Fruit fly (Drosophila melanogaster) whole organism, embryonic: Measurements from ENCODE around the gene g.

Source experiments
- Ada2b ChIP-seq: fragments of 200-800 bp; sonication (Bioruptor generic); IDR thresholded peaks from 2 replicates; pipeline ENCODE4 v1.3.6; 2022; ENCODE audit warnings: missing biosample characterization, missing genetic modification characterization
- Bgb ChIP-seq: fragments of 200-800 bp; sonication (Bioruptor generic); IDR thresholded peaks from 2 replicates; pipeline ENCODE4 v1.3.6; 2022; ENCODE audit warnings: missing biosample characterization, missing genetic modification characterization; ENCODE audit not compliant: partially characterized antibody
- Bteb2 ChIP-seq: fragments of 200-800 bp; sonication (Bioruptor generic); optimal IDR thresholded peaks from 2 replicates; lab custom pipeline; 2016; ENCODE audit warnings: missing biosample characterization, missing genetic modification characterization
- CG13123 ChIP-seq: fragments of 200-800 bp; sonication (Bioruptor generic); optimal IDR thresholded peaks from 2 replicates; lab custom pipeline; 2016; ENCODE audit warnings: missing biosample characterization, missing genetic modification characterization
- CG13424 ChIP-seq: fragments of 200-800 bp; sonication (Bioruptor generic); optimal IDR thresholded peaks from 2 replicates; lab custom pipeline; 2019; ENCODE audit warnings: missing biosample characterization, mild to moderate bottlenecking, missing genetic modification characterization, moderate library complexity
- CG1602 ChIP-seq: fragments of 200-800 bp; sonication (Bioruptor generic); optimal IDR thresholded peaks from 3 replicates; lab custom pipeline; 2016; ENCODE audit warnings: missing biosample characterization, missing genetic modification characterization
- CG17186 ChIP-seq: fragments of 200-800 bp; sonication (Bioruptor generic); optimal IDR thresholded peaks from 3 replicates; lab custom pipeline; 2017; ENCODE audit warnings: missing biosample characterization, missing genetic modification reagents, missing genetic modification characterization
- CG17568 ChIP-seq: fragments of 200-800 bp; sonication (Bioruptor generic); optimal IDR thresholded peaks from 2 replicates; lab custom pipeline; 2018; ENCODE audit warnings: missing biosample characterization, mild to moderate bottlenecking, missing genetic modification characterization, moderate library complexity
- CG18599 ChIP-seq: fragments of 200-800 bp; sonication (Bioruptor generic); optimal IDR thresholded peaks from 3 replicates; lab custom pipeline; 2017; ENCODE audit warnings: missing biosample characterization, missing genetic modification characterization, mild to moderate bottlenecking, moderate library complexity, missing genetic modification reagents
- CG18619 ChIP-seq: fragments of 200-800 bp; sonication (Bioruptor generic); optimal IDR thresholded peaks from 3 replicates; lab custom pipeline; 2017; ENCODE audit warnings: missing biosample characterization, mild to moderate bottlenecking, missing genetic modification characterization
- CG2875 ChIP-seq: fragments of 200-800 bp; sonication (Bioruptor generic); optimal IDR thresholded peaks from 2 replicates; lab custom pipeline; 2017; ENCODE audit warnings: missing biosample characterization, mild to moderate bottlenecking, missing genetic modification characterization, missing genetic modification reagents
- CG30020 ChIP-seq: fragments of 200-800 bp; optimal IDR thresholded peaks from 2 replicates; lab custom pipeline; 2019; ENCODE audit warnings: missing biosample characterization, mild to moderate bottlenecking, missing genetic modification characterization, moderate library complexity
- CG30431 ChIP-seq: fragments of 200-800 bp; sonication (Bioruptor generic); optimal IDR thresholded peaks from 2 replicates; lab custom pipeline; 2017; ENCODE audit warnings: missing biosample characterization, missing genetic modification characterization
- CG3163 ChIP-seq: fragments of 200-800 bp; sonication (Bioruptor generic); optimal IDR thresholded peaks from 3 replicates; lab custom pipeline; 2016; ENCODE audit warnings: missing biosample characterization, missing genetic modification characterization
- CG33213 ChIP-seq: fragments of 200-800 bp; sonication (Bioruptor generic); optimal IDR thresholded peaks from 3 replicates; lab custom pipeline; 2016; ENCODE audit warnings: missing biosample characterization, missing genetic modification characterization
- CG3726 ChIP-seq: fragments of 200-800 bp; sonication (Bioruptor generic); IDR thresholded peaks from 3 replicates; pipeline ENCODE4, ENCODE4 v1.3.6; 2022; ENCODE audit warnings: missing biosample characterization, missing genetic modification characterization
- CG4424 ChIP-seq: fragments of 200-800 bp; sonication (Bioruptor generic); optimal IDR thresholded peaks from 3 replicates; lab custom pipeline; 2016; ENCODE audit warnings: missing biosample characterization, missing genetic modification characterization
- CG5245 ChIP-seq: fragments of 200-800 bp; sonication (Bioruptor generic); optimal IDR thresholded peaks from 3 replicates; lab custom pipeline; 2016; ENCODE audit warnings: missing biosample characterization, missing genetic modification characterization
- CG8478 ChIP-seq: fragments of >200 bp; optimal IDR thresholded peaks from 2 replicates; lab custom pipeline; 2018
- CG8944 ChIP-seq: fragments of 200-800 bp; sonication (Bioruptor generic); optimal IDR thresholded peaks from 3 replicates; lab custom pipeline; 2016; ENCODE audit warnings: missing biosample characterization, missing genetic modification characterization
- Dip2 ChIP-seq: fragments of 200-800 bp; sonication (Bioruptor generic); IDR thresholded peaks from 2 replicates; pipeline ENCODE4 v1.3.6; 2022; ENCODE audit warnings: missing biosample characterization, missing genetic modification characterization
- Doc3 ChIP-seq: fragments of 200-800 bp; sonication (Bioruptor generic); IDR thresholded peaks from 3 replicates; pipeline ENCODE4 v1.3.6; 2022; ENCODE audit warnings: missing biosample characterization, missing genetic modification characterization; ENCODE audit not compliant: partially characterized antibody
- E2f2 ChIP-seq: fragments of 200-800 bp; sonication (Bioruptor generic); IDR thresholded peaks from 2 replicates; pipeline ENCODE4 v1.3.6; 2022; ENCODE audit warnings: missing biosample characterization, missing genetic modification characterization
- Elba2 ChIP-seq: fragments of 200-800 bp; sonication (Bioruptor generic); optimal IDR thresholded peaks from 3 replicates; lab custom pipeline; 2016; ENCODE audit warnings: missing biosample characterization, missing genetic modification characterization
- HmgZ ChIP-seq: fragments of 200-800 bp; sonication (Bioruptor generic); optimal IDR thresholded peaks from 2 replicates; lab custom pipeline; 2018; ENCODE audit warnings: missing biosample characterization, mild to moderate bottlenecking, missing genetic modification characterization
- Hr51 ChIP-seq, 2 experiments: fragments of 200-800 bp; sonication (Bioruptor generic); optimal IDR thresholded peaks; 2 replicates in 1 of 2; 3 replicates in 1 of 2; lab custom pipeline; 2016 to 2018; ENCODE audit warnings: missing biosample characterization in 2 of 2, missing genetic modification characterization in 2 of 2, mild to moderate bottlenecking in 1 of 2, moderate library complexity in 1 of 2
- Lim3 ChIP-seq: fragments of 200-800 bp; sonication (Bioruptor generic); IDR thresholded peaks from 2 replicates; pipeline ENCODE4 v1.3.6; 2022; ENCODE audit warnings: missing biosample characterization, missing genetic modification characterization
- Mrtf ChIP-seq: fragments of 200-800 bp; sonication (Bioruptor generic); IDR thresholded peaks from 3 replicates; pipeline ENCODE4 v1.3.6; 2022; ENCODE audit warnings: missing biosample characterization, missing genetic modification characterization
- Ptx1 ChIP-seq: fragments of 200-800 bp; sonication (Bioruptor generic); IDR thresholded peaks from 2 replicates; pipeline ENCODE4 v1.3.6; 2022; ENCODE audit warnings: missing biosample characterization, missing genetic modification characterization
- Sin3A ChIP-seq: fragments of >200 bp; optimal IDR thresholded peaks from 2 replicates; lab custom pipeline; 2018
- bab2 ChIP-seq: fragments of 200-800 bp; sonication (Bioruptor generic); optimal IDR thresholded peaks from 2 replicates; lab custom pipeline; 2016; ENCODE audit warnings: missing biosample characterization, missing genetic modification characterization
- cg ChIP-seq: fragments of 200-800 bp; sonication (Bioruptor generic); optimal IDR thresholded peaks from 3 replicates; lab custom pipeline; 2019; ENCODE audit warnings: missing biosample characterization, mild to moderate bottlenecking, missing genetic modification characterization, moderate library complexity
- dm ChIP-seq: fragments of 200-800 bp; sonication (Bioruptor generic); optimal IDR thresholded peaks from 3 replicates; lab custom pipeline; 2016; ENCODE audit warnings: missing biosample characterization, missing genetic modification characterization
- dmrt11E ChIP-seq: fragments of 200-800 bp; sonication (Bioruptor generic); optimal IDR thresholded peaks from 3 replicates; lab custom pipeline; 2018; ENCODE audit warnings: missing biosample characterization, mild to moderate bottlenecking, missing genetic modification characterization, moderate library complexity
- exex ChIP-seq: fragments of 200-800 bp; sonication (Bioruptor generic); optimal IDR thresholded peaks from 4 replicates; lab custom pipeline; 2018; ENCODE audit warnings: missing biosample characterization, mild to moderate bottlenecking, missing genetic modification characterization, moderate library complexity
- ftz-f1 ChIP-seq: fragments of 200-800 bp; sonication (Bioruptor generic); optimal IDR thresholded peaks from 2 replicates; lab custom pipeline; 2016; ENCODE audit warnings: missing biosample characterization, missing genetic modification characterization
- gem ChIP-seq: fragments of 200-800 bp; sonication (Bioruptor generic); optimal IDR thresholded peaks from 2 replicates; lab custom pipeline; 2019; ENCODE audit warnings: missing biosample characterization, mild to moderate bottlenecking, missing genetic modification characterization, moderate library complexity
- gfzf ChIP-seq: fragments of 200-800 bp; sonication (Bioruptor generic); optimal IDR thresholded peaks from 2 replicates; lab custom pipeline; 2016; ENCODE audit warnings: missing biosample characterization, mild to moderate bottlenecking, missing genetic modification characterization, moderate library complexity
- gro ChIP-seq: fragments of 200-800 bp; sonication (Bioruptor generic); optimal IDR thresholded peaks from 2 replicates; lab custom pipeline; 2016; ENCODE audit warnings: missing biosample characterization, missing genetic modification characterization
- gsb ChIP-seq: fragments of 200-800 bp; sonication (Bioruptor generic); IDR thresholded peaks from 2 replicates; pipeline ENCODE4 v1.3.6; 2022; ENCODE audit warnings: missing biosample characterization, missing genetic modification characterization
- gsb-n ChIP-seq: fragments of 200-800 bp; sonication (Bioruptor generic); optimal IDR thresholded peaks from 3 replicates; lab custom pipeline; 2018; ENCODE audit warnings: missing biosample characterization, mild to moderate bottlenecking, missing genetic modification characterization
- insv ChIP-seq, 2 experiments: fragments of 200-800 bp; sonication (Bioruptor generic); optimal IDR thresholded peaks; 3 replicates each; lab custom pipeline; 2016 to 2018; ENCODE audit warnings: missing biosample characterization in 2 of 2, missing genetic modification characterization in 2 of 2
- luna ChIP-seq: fragments of 200-800 bp; sonication (Bioruptor generic); optimal IDR thresholded peaks from 2 replicates; lab custom pipeline; 2016; ENCODE audit warnings: missing biosample characterization, missing genetic modification characterization
- nerfin-1 ChIP-seq: fragments of 200-800 bp; sonication (Bioruptor generic); optimal IDR thresholded peaks from 3 replicates; lab custom pipeline; 2019; ENCODE audit warnings: missing biosample characterization, mild to moderate bottlenecking, missing genetic modification characterization, moderate library complexity
- pnt ChIP-seq: fragments of 200-800 bp; sonication (Bioruptor generic); optimal IDR thresholded peaks from 3 replicates; lab custom pipeline; 2016; ENCODE audit warnings: missing biosample characterization, missing genetic modification characterization
- tio ChIP-seq: fragments of 200-800 bp; sonication (Bioruptor generic); optimal IDR thresholded peaks from 2 replicates; lab custom pipeline; 2017; ENCODE audit warnings: missing biosample characterization, missing genetic modification characterization, inconsistent platforms
- twi ChIP-seq: fragments of 200-800 bp; optimal IDR thresholded peaks from 2 replicates; lab custom pipeline; 2019; ENCODE audit warnings: missing biosample characterization, mild to moderate bottlenecking, missing genetic modification characterization, moderate library complexity
- tx ChIP-seq: fragments of 200-800 bp; sonication (Bioruptor generic); optimal IDR thresholded peaks from 2 replicates; lab custom pipeline; 2016; ENCODE audit warnings: missing biosample characterization, missing genetic modification characterization
- vfl ChIP-seq: fragments of 200-800 bp; sonication (Bioruptor generic); optimal IDR thresholded peaks from 2 replicates; lab custom pipeline; 2016; ENCODE audit warnings: missing biosample characterization, missing genetic modification characterization

g gene

DNA sequence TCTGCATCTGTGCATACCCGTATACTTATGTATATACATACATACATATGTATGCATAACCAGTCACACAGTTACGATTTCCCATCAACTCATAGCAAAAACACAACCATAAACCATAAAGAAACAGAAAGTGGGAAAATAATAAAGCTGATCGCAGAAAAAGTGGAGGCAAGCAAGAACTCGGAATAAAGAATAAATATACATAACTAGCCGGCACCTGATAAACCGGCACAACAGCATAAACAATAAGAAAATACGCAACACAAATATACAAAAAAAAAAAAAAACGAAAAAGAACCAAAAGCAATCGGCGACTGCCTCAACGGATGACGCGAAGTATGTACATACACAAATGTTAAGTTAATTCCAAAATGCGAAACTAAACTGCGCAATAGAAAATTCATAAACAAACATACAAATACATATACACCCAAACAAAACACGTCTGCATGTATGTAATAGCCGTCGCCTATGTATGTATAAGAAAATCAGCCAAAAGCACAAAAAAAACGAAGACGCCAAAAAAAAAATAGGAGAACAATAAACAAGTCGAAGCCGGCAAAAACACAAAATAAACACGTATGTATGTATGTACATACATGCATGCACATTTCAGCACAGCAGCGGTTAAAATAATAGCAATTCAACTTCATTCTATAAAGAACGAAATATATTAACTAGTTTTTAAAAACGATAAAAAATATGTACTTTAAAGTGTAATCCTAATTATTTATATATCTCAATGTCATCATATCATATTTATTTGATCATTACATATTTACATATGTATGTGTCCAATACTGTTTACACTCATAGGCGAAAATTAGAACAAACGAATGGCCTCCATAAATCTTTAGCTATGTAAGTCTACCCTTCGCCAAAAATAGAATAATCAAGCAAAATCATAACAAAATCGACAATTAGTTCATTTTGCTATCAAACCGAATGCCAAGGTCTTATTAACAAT, 13.1 kb upstream of the g start (continued):
- TF ChIP-seq Doc3 (no peak), CG8478 (lab: Kevin White, UChicago) (no peak), CG3726 (GFP tag; lab: Robert Waterston, UW) (peak; percentile 54; the same call in 1 of the 3 replicates), CG13424 (tag; lab: Kevin White, UChicago) (peak; percentile 73), gfzf (no peak), Mrtf (GFP tag; lab: Robert Waterston, UW) (peak; percentile 25; the same call in 2 of the 3 replicates), CG5245 (GFP tag; lab: Kevin White, UChicago) (no peak), tio (GFP tag; lab: Kevin White, UChicago) (peak; percentile 59), dmrt11E (peak; percentile 43), gsb-n (peak; percentile 28), Bgb (no peak), pnt (GFP tag; lab: Kevin White, UChicago) (no peak), E2f2 (GFP tag; lab: Robert Waterston, UW) (peak; percentile 55), CG13123 (GFP tag; lab: Kevin White, UChicago) (no peak), CG2875 (GFP tag; lab: Kevin White, UChicago) (no peak), bab2 (GFP tag; lab: Kevin White, UChicago) (peak; percentile 30), Ptx1 (GFP tag; lab: Robert Waterston, UW) (peak; percentile 82), tx (GFP tag; lab: Kevin White, UChicago) (no peak), gro (GFP tag; lab: Kevin White, UChicago) (no peak), CG8944 (GFP tag; lab: Kevin White, UChicago) (no peak), CG18599 (peak; percentile 85), CG3163 (GFP tag; lab: Kevin White, UChicago) (no peak), CG30431 (GFP tag; lab: Kevin White, UChicago) (no peak), Sin3A (lab: Kevin White, UChicago) (no peak), CG17186 (no peak), CG33213 (GFP tag; lab: Kevin White, UChicago) (no peak), CG17568 (GFP tag; lab: Kevin White, UChicago) (no peak), exex (peak; percentile 39), insv (GFP tag; optimal IDR thresholded peaks at IDR 0.05; lab: Kevin White, UChicago) (no peak), ftz-f1 (GFP tag; lab: Kevin White, UChicago) (peak; percentile 22), gsb (GFP tag; lab: Robert Waterston, UW) (peak; percentile 54; the same call in 1 of the 2 replicates), CG4424 (peak; percentile 41), Bteb2 (peak; percentile 16), Ada2b (GFP tag; lab: Robert Waterston, UW) (peak; percentile 75), CG1602 (peak; percentile 44), Dip2 (GFP tag; lab: Robert Waterston, UW) (no peak), CG30020 (peak; percentile 6), luna (GFP tag; lab: Kevin White, UChicago) (no peak), nerfin-1 (peak; percentile 50), dm (GFP tag; lab: Kevin White, UChicago) (no peak), vfl (GFP tag; lab: Kevin White, UChicago) (no peak), Elba2 (GFP tag; lab: Kevin White, UChicago) (no peak), Hr51 (GFP tag; optimal IDR thresholded peaks at IDR 0.05; lab: Kevin White, UChicago) (peak in 1 of 2 experiments; percentile 81), HmgZ (peak; percentile 70), gem (tag; lab: Kevin White, UChicago) (peak; percentile 87), Lim3 (GFP tag; lab: Robert Waterston, UW) (0 out of 2 replicates have a peak, but pooled peaks have one; percentile 35), cg (GFP tag; lab: Kevin White, UChicago) (peak; percentile 33), CG18619 (GFP tag; lab: Kevin White, UChicago) (peak; percentile 57), twi (peak; percentile 9)
